Fruit fly (Drosophila melanogaster) whole organism: ENCODE results near the gene sdt.

Experiments used
- CG8478 ChIP-seq: fragments of >200 bp; optimal IDR thresholded peaks from 2 replicates; lab custom pipeline; 2018; ENCODE audit warnings: inconsistent platforms
- Dll ChIP-seq: fragments of >200 bp; optimal IDR thresholded peaks from 2 replicates; lab custom pipeline; 2017
- pan ChIP-seq: fragments of >200 bp; optimal IDR thresholded peaks from 2 replicates; lab custom pipeline; 2017
- psq ChIP-seq: fragments of >200 bp; optimal IDR thresholded peaks from 2 replicates; lab custom pipeline; 2017
- usp ChIP-seq: fragments of >200 bp; optimal IDR thresholded peaks from 2 replicates; lab custom pipeline; 2017; ENCODE audit warnings: missing biosample characterization, missing genetic modification characterization, mixed read lengths

dm6 chrX:8258281-8258802 lies 80.0 kb downstream of the sdt start:
- TF ChIP-seq usp (GFP tag; lab: Kevin White, UChicago) (no peak), CG8478 (lab: Kevin White, UChicago) (no peak), psq (lab: Kevin White, UChicago) (no peak), pan (lab: Kevin White, UChicago) (no peak), Dll (lab: Kevin White, UChicago) (no peak)
